Fruit fly (Drosophila melanogaster) whole organism, wandering third instar larva: Measurements from ENCODE around the gene Alg14.

Experiments used
- CrebA ChIP-seq: fragments of 200-800 bp; sonication (Bioruptor generic); optimal IDR thresholded peaks from 2 replicates; lab custom pipeline; 2016; ENCODE audit warnings: missing biosample characterization, mild to moderate bottlenecking, missing genetic modification characterization, borderline replicate concordance
- Sp1 ChIP-seq: fragments of 200-800 bp; sonication (Bioruptor generic); optimal IDR thresholded peaks from 3 replicates; lab custom pipeline; 2019; ENCODE audit warnings: missing biosample characterization, mild to moderate bottlenecking, missing genetic modification characterization, moderate library complexity
- Vsx2 ChIP-seq: fragments of 200-300, 225-300 bp; sonication (Bioruptor generic); optimal IDR thresholded peaks from 2 replicates; lab custom pipeline; 2018; ENCODE audit warnings: missing biosample characterization, missing genetic modification characterization; ENCODE audit not compliant: partially characterized antibody
- br ChIP-seq: fragments of 200-800 bp; sonication (Bioruptor generic); optimal IDR thresholded peaks from 2 replicates; lab custom pipeline; 2016; ENCODE audit warnings: missing biosample characterization, missing genetic modification characterization
- dmrt93B ChIP-seq: fragments of 200-800 bp; sonication (Bioruptor generic); optimal IDR thresholded peaks from 2 replicates; lab custom pipeline; 2018; ENCODE audit warnings: missing biosample characterization, mild to moderate bottlenecking, missing genetic modification characterization
- lola ChIP-seq: fragments of >200 bp; optimal IDR thresholded peaks from 2 replicates; lab custom pipeline; 2017; ENCODE audit warnings: missing biosample characterization, missing genetic modification characterization
- psq ChIP-seq: fragments of 200-800 bp; sonication (Bioruptor generic); optimal IDR thresholded peaks from 3 replicates; lab custom pipeline; 2017; ENCODE audit warnings: missing biosample characterization, mild to moderate bottlenecking, missing genetic modification characterization, moderate library complexity

DNA sequence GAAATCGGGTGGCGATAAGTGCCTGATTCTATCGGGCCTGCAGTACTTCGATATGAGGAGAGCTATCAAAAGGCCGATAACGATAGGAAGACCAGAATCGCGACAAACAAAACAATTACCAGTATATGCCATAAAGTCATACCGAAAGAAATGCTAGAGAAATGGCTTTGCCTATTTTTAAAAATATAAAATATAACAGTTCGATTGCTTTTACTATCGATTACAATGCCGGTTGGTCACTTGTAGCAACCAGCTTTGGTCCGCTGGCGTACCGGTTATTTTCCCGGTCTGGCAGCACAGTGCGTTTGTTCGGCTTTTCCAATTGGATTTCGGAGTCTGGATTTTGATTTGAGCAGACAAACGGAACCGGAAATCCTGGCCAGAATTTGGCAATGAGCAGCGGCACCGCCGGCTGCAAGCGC is 9.5 kb upstream of the Alg14 start, which contains the start of the genes shtd, CG6294 and CG6299:
- TF ChIP-seq lola = no peak
- TF ChIP-seq CrebA (GFP tag; lab: Kevin White, UChicago) = no peak
- peak; percentile 87 for TF ChIP-seq Vsx2
- TF ChIP-seq Sp1 (GFP tag; lab: Kevin White, UChicago) = no peak
- no peak for TF ChIP-seq psq (GFP tag; lab: Kevin White, UChicago)
- no peak for TF ChIP-seq br (GFP tag; lab: Kevin White, UChicago)
- no peak for TF ChIP-seq dmrt93B
